Fruit fly (Drosophila melanogaster) whole organism, embryonic: ENCODE data around the gene Obp99c.
A peak's percentile ranks its signal among the peaks of the same experiment; 100 is the strongest.

Experiments
- Adf1 ChIP-seq: fragments of 200-800 bp; sonication (Bioruptor generic); IDR thresholded peaks from 2 replicates; pipeline ENCODE4 v1.3.6; 2022; ENCODE audit warnings: missing biosample characterization, missing genetic modification characterization
- CG10366 ChIP-seq: fragments of 200-800 bp; sonication (Bioruptor generic); IDR thresholded peaks from 2 replicates; pipeline ENCODE4 v1.3.6; 2022; ENCODE audit warnings: missing biosample characterization, missing genetic modification characterization
- CG10431 ChIP-seq: fragments of 200-800 bp; sonication (Bioruptor generic); optimal IDR thresholded peaks from 3 replicates; lab custom pipeline; 2018; ENCODE audit warnings: missing biosample characterization, mild to moderate bottlenecking, missing genetic modification characterization
- CG12299 ChIP-seq: fragments of 200-800 bp; sonication (Bioruptor generic); optimal IDR thresholded peaks from 2 replicates; lab custom pipeline; 2018; ENCODE audit warnings: missing biosample characterization, mild to moderate bottlenecking, missing genetic modification characterization
- CG12769 ChIP-seq: fragments of 200-800 bp; sonication (Bioruptor generic); optimal IDR thresholded peaks from 2 replicates; lab custom pipeline; 2019; ENCODE audit warnings: missing biosample characterization, mild to moderate bottlenecking, missing genetic modification characterization, moderate library complexity
- CG13775 ChIP-seq: fragments of 200-800 bp; sonication (Bioruptor generic); optimal IDR thresholded peaks from 3 replicates; lab custom pipeline; 2017; ENCODE audit warnings: missing biosample characterization, mild to moderate bottlenecking, missing genetic modification characterization
- CG13894 ChIP-seq: fragments of 200-800 bp; sonication (Bioruptor generic); optimal IDR thresholded peaks from 3 replicates; lab custom pipeline; 2018; ENCODE audit warnings: missing biosample characterization, mild to moderate bottlenecking, missing genetic modification characterization, moderate library complexity
- CG14050 ChIP-seq: fragments of 200-800 bp; sonication (Bioruptor generic); IDR thresholded peaks from 3 replicates; pipeline ENCODE4 v1.3.6; 2022; ENCODE audit warnings: missing biosample characterization, missing genetic modification characterization
- CG14667 ChIP-seq: fragments of 200-800 bp; sonication (Bioruptor generic); IDR thresholded peaks from 2 replicates; pipeline ENCODE4 v1.3.6; 2022; ENCODE audit warnings: missing biosample characterization, missing genetic modification characterization
- CG15011 ChIP-seq: fragments of 200-800 bp; sonication (Bioruptor generic); optimal IDR thresholded peaks from 3 replicates; lab custom pipeline; 2018; ENCODE audit warnings: missing biosample characterization, mild to moderate bottlenecking, missing genetic modification characterization
- CG15601 ChIP-seq: fragments of 200-800 bp; sonication (Bioruptor generic); optimal IDR thresholded peaks from 3 replicates; lab custom pipeline; 2019; ENCODE audit warnings: missing biosample characterization, mild to moderate bottlenecking, missing genetic modification characterization, moderate library complexity
- CG15696 ChIP-seq: fragments of 200-800 bp; sonication (Bioruptor generic); optimal IDR thresholded peaks from 2 replicates; lab custom pipeline; 2019; ENCODE audit warnings: missing biosample characterization, mild to moderate bottlenecking, missing genetic modification characterization, moderate library complexity
- CG3407 ChIP-seq: fragments of 200-800 bp; sonication (Bioruptor generic); optimal IDR thresholded peaks from 2 replicates; lab custom pipeline; 2018; ENCODE audit warnings: missing biosample characterization, mild to moderate bottlenecking, missing genetic modification characterization
- CG4404 ChIP-seq: fragments of 200-800 bp; sonication (Bioruptor generic); IDR thresholded peaks from 2 replicates; pipeline ENCODE4 v1.3.6; 2022; ENCODE audit warnings: missing biosample characterization, missing genetic modification characterization
- CG4617 ChIP-seq: fragments of 200-800 bp; sonication (Bioruptor generic); optimal IDR thresholded peaks from 3 replicates; lab custom pipeline; 2016; ENCODE audit warnings: missing biosample characterization, missing genetic modification characterization, borderline replicate concordance
- CG4707 ChIP-seq: fragments of 200-800 bp; sonication (Bioruptor generic); optimal IDR thresholded peaks from 2 replicates; lab custom pipeline; 2018; ENCODE audit warnings: missing biosample characterization, mild to moderate bottlenecking, missing genetic modification characterization, moderate library complexity
- CG5180 ChIP-seq: fragments of 200-800 bp; sonication (Bioruptor generic); optimal IDR thresholded peaks from 3 replicates; lab custom pipeline; 2017; ENCODE audit warnings: missing biosample characterization, missing genetic modification characterization, mild to moderate bottlenecking, moderate library complexity, missing genetic modification reagents
- CG5953 ChIP-seq: fragments of 200-800 bp; sonication (Bioruptor generic); IDR thresholded peaks from 2 replicates; pipeline ENCODE4 v1.3.6; 2022; ENCODE audit warnings: missing biosample characterization, missing genetic modification characterization
- CG8944 ChIP-seq: fragments of 200-800 bp; sonication (Bioruptor generic); optimal IDR thresholded peaks from 3 replicates; lab custom pipeline; 2016; ENCODE audit warnings: missing biosample characterization, missing genetic modification characterization
- CHES-1-like ChIP-seq: fragments of 200-800 bp; sonication (Bioruptor generic); optimal IDR thresholded peaks from 2 replicates; lab custom pipeline; 2016; ENCODE audit warnings: missing biosample characterization, missing genetic modification characterization
- CTCF ChIP-seq: fragments of 200-800 bp; sonication (Bioruptor generic); optimal IDR thresholded peaks from 2 replicates; lab custom pipeline; 2017; ENCODE audit warnings: missing biosample characterization, mild to moderate bottlenecking, missing genetic modification characterization, moderate library complexity
- D19B ChIP-seq: fragments of 200-800 bp; sonication (Bioruptor generic); optimal IDR thresholded peaks from 2 replicates; lab custom pipeline; 2017; ENCODE audit warnings: missing biosample characterization, mild to moderate bottlenecking, missing genetic modification characterization
- Dip2 ChIP-seq: fragments of 200-800 bp; sonication (Bioruptor generic); IDR thresholded peaks from 2 replicates; pipeline ENCODE4 v1.3.6; 2022; ENCODE audit warnings: missing biosample characterization, missing genetic modification characterization
- Drgx ChIP-seq: fragments of 200-800 bp; sonication (Bioruptor generic); IDR thresholded peaks from 2 replicates; pipeline ENCODE4 v1.3.6; 2022; ENCODE audit warnings: missing biosample characterization, missing genetic modification characterization
- Ets65A ChIP-seq: fragments of 200-800 bp; sonication (Bioruptor generic); peaks from one replicate; lab custom pipeline; 2016; ENCODE audit warnings: missing biosample characterization, missing genetic modification characterization
- HmgD ChIP-seq: fragments of 200-800 bp; sonication (Bioruptor generic); optimal IDR thresholded peaks from 3 replicates; lab custom pipeline; 2016; ENCODE audit warnings: missing biosample characterization, missing genetic modification characterization
- Hr3 ChIP-seq: fragments of 200-800 bp; sonication (Bioruptor generic); optimal IDR thresholded peaks from 3 replicates; lab custom pipeline; 2016; ENCODE audit warnings: missing biosample characterization, missing genetic modification characterization
- Lhr ChIP-seq: fragments of 200-800 bp; sonication (Bioruptor generic); optimal IDR thresholded peaks from 3 replicates; lab custom pipeline; 2017; ENCODE audit warnings: mild to moderate bottlenecking, missing biosample characterization, missing genetic modification reagents, missing genetic modification characterization
- MTF-1 ChIP-seq: fragments of 200-800 bp; sonication (Bioruptor generic); optimal IDR thresholded peaks from 2 replicates; lab custom pipeline; 2018; ENCODE audit warnings: missing biosample characterization, mild to moderate bottlenecking, missing genetic modification characterization, borderline replicate concordance
- Mad ChIP-seq: fragments of 200-800 bp; sonication (Bioruptor generic); optimal IDR thresholded peaks from 2 replicates; lab custom pipeline; 2016; ENCODE audit warnings: missing biosample characterization, missing genetic modification characterization
- NFAT ChIP-seq: fragments of 200-800 bp; sonication (Bioruptor generic); IDR thresholded peaks from 2 replicates; pipeline ENCODE4 v1.3.6; 2022; ENCODE audit warnings: missing biosample characterization, missing genetic modification characterization
- Oaz ChIP-seq: fragments of 200-800 bp; sonication (Bioruptor generic); IDR thresholded peaks from 2 replicates; pipeline ENCODE4 v1.3.6; 2022; ENCODE audit warnings: missing biosample characterization, missing genetic modification characterization
- Oli ChIP-seq: fragments of 200-800 bp; sonication (Bioruptor generic); optimal IDR thresholded peaks from 2 replicates; lab custom pipeline; 2018; ENCODE audit warnings: missing biosample characterization, mild to moderate bottlenecking, missing genetic modification characterization, moderate library complexity
- Pdp1 ChIP-seq, 2 experiments: fragments of 200-800 bp; sonication (Bioruptor generic); optimal IDR thresholded peaks; 3 replicates each; lab custom pipeline; 2016; ENCODE audit warnings: missing biosample characterization in 2 of 2, missing genetic modification characterization in 2 of 2, mild to moderate bottlenecking in 1 of 2, moderate library complexity in 1 of 2
- Side ChIP-seq: fragments of 200-800 bp; sonication (Bioruptor generic); optimal IDR thresholded peaks from 2 replicates; lab custom pipeline; 2016; ENCODE audit warnings: missing biosample characterization, missing genetic modification characterization
- Six4 ChIP-seq: fragments of 200-800 bp; sonication (Bioruptor generic); optimal IDR thresholded peaks from 2 replicates; lab custom pipeline; 2016; ENCODE audit warnings: missing biosample characterization, missing genetic modification characterization
- bab2 ChIP-seq: fragments of 200-800 bp; sonication (Bioruptor generic); optimal IDR thresholded peaks from 2 replicates; lab custom pipeline; 2016; ENCODE audit warnings: missing biosample characterization, missing genetic modification characterization
- crc ChIP-seq: fragments of 200-800 bp; sonication (Bioruptor generic); optimal IDR thresholded peaks from 2 replicates; lab custom pipeline; 2016; ENCODE audit warnings: missing biosample characterization, missing genetic modification characterization
- dati ChIP-seq: fragments of 200-800 bp; sonication (Bioruptor generic); IDR thresholded peaks from 2 replicates; pipeline ENCODE4 v1.3.6; 2022; ENCODE audit warnings: missing biosample characterization, missing genetic modification characterization
- fd102C ChIP-seq: fragments of 200-800 bp; sonication (Bioruptor generic); optimal IDR thresholded peaks from 2 replicates; lab custom pipeline; 2018; ENCODE audit warnings: missing biosample characterization, mild to moderate bottlenecking, missing genetic modification characterization, moderate library complexity
- fd64A ChIP-seq: fragments of 200-800 bp; sonication (Bioruptor generic); optimal IDR thresholded peaks from 3 replicates; lab custom pipeline; 2018; ENCODE audit warnings: missing biosample characterization, mild to moderate bottlenecking, missing genetic modification characterization
- fru ChIP-seq: fragments of >200 bp; optimal IDR thresholded peaks from 2 replicates; lab custom pipeline; 2017
- gcm ChIP-seq: fragments of 200-800 bp; sonication (Bioruptor generic); optimal IDR thresholded peaks from 2 replicates; lab custom pipeline; 2019; ENCODE audit warnings: missing biosample characterization, mild to moderate bottlenecking, missing genetic modification characterization, moderate library complexity
- gfzf ChIP-seq: fragments of 200-800 bp; sonication (Bioruptor generic); optimal IDR thresholded peaks from 2 replicates; lab custom pipeline; 2016; ENCODE audit warnings: missing biosample characterization, mild to moderate bottlenecking, missing genetic modification characterization, moderate library complexity
- nau ChIP-seq: fragments of 200-800 bp; sonication (Bioruptor generic); optimal IDR thresholded peaks from 3 replicates; lab custom pipeline; 2017; ENCODE audit warnings: missing biosample characterization, mild to moderate bottlenecking, missing genetic modification characterization, missing genetic modification reagents
- sob ChIP-seq: fragments of 200-800 bp; sonication (Bioruptor generic); IDR thresholded peaks from 2 replicates; pipeline ENCODE4 v1.3.6; 2022; ENCODE audit warnings: missing biosample characterization, missing genetic modification characterization
- sr ChIP-seq: fragments of 200-800 bp; sonication (Bioruptor generic); IDR thresholded peaks from 3 replicates; pipeline ENCODE4 v1.3.6; 2022; ENCODE audit warnings: missing biosample characterization, missing genetic modification characterization
- sug ChIP-seq: fragments of 200-800 bp; optimal IDR thresholded peaks from 2 replicates; lab custom pipeline; 2019; ENCODE audit warnings: missing biosample characterization, mild to moderate bottlenecking, missing genetic modification characterization, moderate library complexity
- tgo ChIP-seq: fragments of 200-800 bp; sonication (Bioruptor generic); IDR thresholded peaks from 3 replicates; pipeline ENCODE4 v1.3.6; 2022; ENCODE audit warnings: missing biosample characterization, missing genetic modification characterization
- wdn ChIP-seq: fragments of 200-800 bp; sonication (Bioruptor generic); IDR thresholded peaks from 2 replicates; pipeline ENCODE4 v1.3.6; 2022; ENCODE audit warnings: missing biosample characterization, missing genetic modification characterization
- zf30C ChIP-seq: fragments of 200-800 bp; sonication (Bioruptor generic); optimal IDR thresholded peaks from 3 replicates; lab custom pipeline; 2018; ENCODE audit warnings: missing biosample characterization, mild to moderate bottlenecking, missing genetic modification characterization
- zfh2 ChIP-seq: fragments of 200-800 bp; sonication (Bioruptor generic); optimal IDR thresholded peaks from 2 replicates; lab custom pipeline; 2016; ENCODE audit warnings: missing biosample characterization, missing genetic modification characterization

Obp99c gene

dm6 chr3R:29725577-29726240 is 36.6 kb upstream of the Obp99c start, which contains the start of gene Kul (continued):
- no peak for TF ChIP-seq CG12769
- TF ChIP-seq CG5953 (GFP tag; lab: Robert Waterston, UW) = no peak
- TF ChIP-seq CG15696 = peak; percentile 2
- TF ChIP-seq CG15601 (tag; lab: Kevin White, UChicago) = no peak
- TF ChIP-seq wdn (GFP tag; lab: Robert Waterston, UW) = no peak
- TF ChIP-seq Lhr (GFP tag; lab: Kevin White, UChicago) = peak; percentile 50
- no peak for TF ChIP-seq CG14667
- TF ChIP-seq CG13894 (tag; lab: Kevin White, UChicago) = no peak
- no peak for TF ChIP-seq Side (GFP tag; lab: Kevin White, UChicago)
- no peak for TF ChIP-seq CG13775 (GFP tag; lab: Kevin White, UChicago)
- TF ChIP-seq tgo (GFP tag; lab: Robert Waterston, UW) = no peak
- TF ChIP-seq MTF-1 (GFP tag; lab: Kevin White, UChicago) = no peak
- TF ChIP-seq Dip2 (GFP tag; lab: Robert Waterston, UW) = no peak
- TF ChIP-seq sug (tag; lab: Kevin White, UChicago) = no peak
- no peak for TF ChIP-seq Mad (GFP tag; lab: Kevin White, UChicago)
- peak; percentile 27 for TF ChIP-seq CTCF
- peak; percentile 23; the same call in 1 of the 2 replicates for TF ChIP-seq NFAT
- TF ChIP-seq CG12299 (tag; lab: Kevin White, UChicago) = no peak
- peak; percentile 5 for TF ChIP-seq CG4617
- no peak for TF ChIP-seq CG8944 (GFP tag; lab: Kevin White, UChicago)
- TF ChIP-seq HmgD = peak; percentile 50
- no peak for TF ChIP-seq CG15011 (GFP tag; lab: Kevin White, UChicago)
- no peak for TF ChIP-seq CG5180 (GFP tag; lab: Kevin White, UChicago)
- no peak for TF ChIP-seq crc (GFP tag; lab: Kevin White, UChicago)
- peak; percentile 54 for TF ChIP-seq CHES-1-like (GFP tag; lab: Kevin White, UChicago)
- no peak for TF ChIP-seq CG3407
- no peak for TF ChIP-seq fd64A (GFP tag; lab: Kevin White, UChicago)
- no peak for TF ChIP-seq gcm (GFP tag; lab: Kevin White, UChicago)
- no peak for TF ChIP-seq Ets65A (GFP tag; lab: Kevin White, UChicago)
- TF ChIP-seq sr (GFP tag; lab: Robert Waterston, UW) = no peak
- TF ChIP-seq fd102C (GFP tag; lab: Kevin White, UChicago) = no peak
- TF ChIP-seq zf30C = no peak
- TF ChIP-seq Adf1 (GFP tag; lab: Robert Waterston, UW) = no peak
- no peak for TF ChIP-seq Oli (tag; lab: Kevin White, UChicago)
- TF ChIP-seq Hr3 (GFP tag; lab: Kevin White, UChicago) = no peak
- no peak for TF ChIP-seq Six4 (GFP tag; lab: Kevin White, UChicago)
- TF ChIP-seq D19B = no peak
- peak; percentile 23; the same call in 1 of the 2 replicates for TF ChIP-seq CG10366 (GFP tag; lab: Robert Waterston, UW)
- TF ChIP-seq sob (GFP tag; lab: Robert Waterston, UW) = peak; percentile 44
- no peak for TF ChIP-seq bab2
- TF ChIP-seq CG10431 (GFP tag; lab: Kevin White, UChicago) = no peak
- TF ChIP-seq CG4707 (GFP tag; lab: Kevin White, UChicago) = peak; percentile 48
- TF ChIP-seq CG14050 (GFP tag; lab: Robert Waterston, UW) = no peak
- TF ChIP-seq Oaz = no peak
- peak; percentile 87 for TF ChIP-seq gfzf
- peak; percentile 31; the same call in 1 of the 2 replicates for TF ChIP-seq Drgx (GFP tag; lab: Robert Waterston, UW)
- TF ChIP-seq zfh2 (GFP tag; lab: Kevin White, UChicago) = peak; percentile 2
- TF ChIP-seq nau (GFP tag; lab: Kevin White, UChicago) = no peak
- no peak for TF ChIP-seq CG4404 (GFP tag; lab: Robert Waterston, UW)
- TF ChIP-seq fru = no peak
- no peak for TF ChIP-seq Pdp1 (GFP tag; optimal IDR thresholded peaks at IDR 0.05; lab: Kevin White, UChicago)
- TF ChIP-seq dati (GFP tag; lab: Robert Waterston, UW) = no peak
